Fruit fly (Drosophila melanogaster): ENCODE results near the gene CG5897.
A peak's percentile ranks its signal among the peaks of the same experiment; 100 is the strongest.

dm6 chr3L:11918217-11918616 lies 29.4 kb upstream of the CG5897 start:
- TF ChIP-seq Hr83 (GFP tag; optimal IDR thresholded peaks at IDR 0.05; ENCODE audit: poor library complexity, severe bottlenecking) = no peak
- no peak for TF ChIP-seq Dfd (GFP tag; optimal IDR thresholded peaks at IDR 0.05)
- peak; percentile 84 for TF ChIP-seq Myc (optimal IDR thresholded peaks at IDR 0.05)
